Worm (Caenorhabditis elegans): ENCODE data around the gene W06B4.2.

ce11 chrII:4482021-4482420, 14.1 kb downstream of the W06B4.2 start, which contains the start of gene T05C1.2:
- no peak for TF ChIP-seq ama-1 (optimal IDR thresholded peaks at IDR 0.05)
- no peak for TF ChIP-seq ama-1 (GFP tag; optimal IDR thresholded peaks at IDR 0.05)
- TF ChIP-seq nfyb-1 (GFP tag; IDR thresholded peaks at IDR 0.05): no peak
- no peak for TF ChIP-seq C17E4.6 (GFP tag; IDR thresholded peaks at IDR 0.05)

Data from whole organism, young adult.